Worm (Caenorhabditis elegans) whole organism, early embryonic: ENCODE measurements around the gene B0303.7.

Experiments used
- F13C5.2 ChIP-seq: sonication (generic microtip); optimal IDR thresholded peaks from 2 replicates; lab custom pipeline; 2017; ENCODE audit warnings: mild to moderate bottlenecking, missing genetic modification characterization, inconsistent platforms, missing compliant biosample characterization
- aly-1 ChIP-seq: sonication (generic microtip); optimal IDR thresholded peaks from 2 replicates; lab custom pipeline; 2016; ENCODE audit warnings: missing genetic modification characterization, missing compliant biosample characterization
- ama-1 ChIP-seq: fragments of 150-350 bp; optimal IDR thresholded peaks from 2 replicates; lab custom pipeline; 2014
- ceh-13 ChIP-seq: fragments of 200-800 bp; sonication (Bioruptor generic); optimal IDR thresholded peaks from 2 replicates; lab custom pipeline; 2018; ENCODE audit warnings: mild to moderate bottlenecking, missing genetic modification characterization, missing compliant biosample characterization
- ets-7 ChIP-seq: sonication (generic microtip); optimal IDR thresholded peaks from 2 replicates; lab custom pipeline; 2016; ENCODE audit warnings: missing genotype, missing genetic modification characterization, missing compliant biosample characterization
- flt-1 ChIP-seq: fragments of 200-800 bp; sonication (Bioruptor generic); IDR thresholded peaks from 2 replicates; pipeline ENCODE4 v1.3.6; 2022; ENCODE audit warnings: missing genetic modification characterization, missing compliant biosample characterization
- hmg-4 ChIP-seq: fragments of 200-800 bp; sonication (Bioruptor generic); optimal IDR thresholded peaks from 2 replicates; lab custom pipeline; 2018; ENCODE audit warnings: mild to moderate bottlenecking, missing genetic modification characterization, missing compliant biosample characterization
- hnd-1 ChIP-seq: sonication (generic microtip); optimal IDR thresholded peaks from 2 replicates; lab custom pipeline; 2016; ENCODE audit warnings: missing genetic modification characterization, missing compliant biosample characterization
- pes-1 ChIP-seq: fragments of 200-800 bp; sonication (Bioruptor generic); IDR thresholded peaks from 2 replicates; pipeline ENCODE4 v1.3.6; 2022; ENCODE audit warnings: missing genetic modification reagents, missing genetic modification characterization, missing compliant biosample characterization
- scrt-1 ChIP-seq: fragments of 200-800 bp; sonication (Bioruptor generic); IDR thresholded peaks from 2 replicates; pipeline ENCODE4 v1.3.6; 2022; ENCODE audit warnings: missing genetic modification characterization, missing compliant biosample characterization
- sea-1 ChIP-seq: fragments of 200-800 bp; sonication (Bioruptor generic); conservative IDR thresholded peaks from 2 replicates; pipeline ENCODE4 v1.3.6; 2022; ENCODE audit warnings: missing genetic modification characterization, missing compliant biosample characterization
- tbx-11 ChIP-seq: fragments of 200-800 bp; sonication (Bioruptor generic); IDR thresholded peaks from 2 replicates; pipeline ENCODE4 v1.3.6; 2022; ENCODE audit warnings: missing genetic modification characterization, missing compliant biosample characterization
- tbx-37 ChIP-seq: fragments of 200-800 bp; sonication (Bioruptor generic); conservative IDR thresholded peaks from 2 replicates; pipeline ENCODE4 v1.3.6; 2022; ENCODE audit warnings: missing genetic modification reagents, missing genetic modification characterization, missing compliant biosample characterization
- tra-4 ChIP-seq: sonication (generic microtip); optimal IDR thresholded peaks from 2 replicates; lab custom pipeline; 2017; ENCODE audit warnings: missing genetic modification characterization, missing compliant biosample characterization

DNA sequence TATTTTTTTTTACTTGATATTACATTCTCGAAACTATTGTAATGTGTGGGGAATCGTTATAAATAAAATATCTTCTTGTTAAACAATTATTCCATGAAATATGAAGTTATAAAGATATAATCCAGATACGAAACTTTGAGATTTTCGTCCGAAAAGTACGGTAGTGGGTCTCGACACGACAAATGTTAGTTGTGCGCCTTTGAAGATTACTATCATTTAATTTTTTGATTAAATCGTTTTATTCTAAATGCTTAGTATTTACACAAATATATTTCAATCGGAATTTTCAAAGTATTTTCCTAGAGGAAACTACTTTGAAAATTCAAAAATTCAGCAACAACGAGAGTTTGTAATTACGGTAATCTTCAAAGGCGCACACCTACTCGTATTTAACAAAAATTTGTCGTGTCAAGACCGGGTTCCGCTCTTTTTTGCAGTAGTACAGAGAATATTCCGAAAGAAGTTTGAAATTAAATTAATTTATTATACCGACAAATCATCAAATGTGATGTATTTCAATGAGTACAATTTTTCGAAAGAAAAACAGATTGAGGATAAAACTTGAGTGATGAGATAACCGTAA lies 41.2 kb upstream of the B0303.7 start:
- TF ChIP-seq ama-1 (lab: Kevin White, UChicago) (no peak), flt-1 (GFP tag; lab: Robert Waterston, UW) (no peak), ets-7 (tag; lab: Kevin White, UChicago) (no peak), hnd-1 (no peak), aly-1 (tag; lab: Kevin White, UChicago) (no peak), F13C5.2 (tag; lab: Kevin White, UChicago) (no peak), tbx-37 (GFP tag; lab: Robert Waterston, UW) (no peak), ceh-13 (GFP tag; lab: Kevin White, UChicago) (no peak), tbx-11 (no peak), hmg-4 (GFP tag; lab: Kevin White, UChicago) (no peak), sea-1 (GFP tag; lab: Robert Waterston, UW) (no peak), scrt-1 (no peak), pes-1 (GFP tag; lab: Robert Waterston, UW) (no peak), tra-4 (tag; lab: Kevin White, UChicago) (no peak)
